Fruit fly (Drosophila melanogaster) whole organism: ENCODE results near the gene RNaseX25.

Experiments used
- EcR ChIP-seq, 2 experiments: fragments of >200 bp; optimal IDR thresholded peaks; 2 replicates each; lab custom pipeline; 2017; ENCODE audit warnings: missing biosample characterization in 2 of 2, missing genetic modification characterization in 2 of 2, missing genetic modification reagents in 2 of 2
- pan ChIP-seq: fragments of >200 bp; optimal IDR thresholded peaks from 2 replicates; lab custom pipeline; 2017
- psq ChIP-seq: fragments of >200 bp; optimal IDR thresholded peaks from 2 replicates; lab custom pipeline; 2017
- usp ChIP-seq: fragments of >200 bp; optimal IDR thresholded peaks from 2 replicates; lab custom pipeline; 2017; ENCODE audit warnings: missing biosample characterization, missing genetic modification characterization, mixed read lengths

- no peak for TF ChIP-seq usp (GFP tag; lab: Kevin White, UChicago)
- no peak for TF ChIP-seq pan
- no peak for TF ChIP-seq psq (lab: Kevin White, UChicago)
- TF ChIP-seq EcR (GFP tag; optimal IDR thresholded peaks at IDR 0.05; lab: Kevin White, UChicago): no peak
Observed at dm6 chr3L:7942403-7942952, 27.9 kb upstream of the RNaseX25 start.
